Worm (Caenorhabditis elegans) whole organism, mixed stage, embryonic: Measurements from ENCODE around the gene sur-5.

Source experiments
- M03D4.4 ChIP-seq: sonication (generic microtip); optimal IDR thresholded peaks from 2 replicates; lab custom pipeline; 2017; ENCODE audit warnings: mild to moderate bottlenecking, missing genetic modification characterization, missing compliant biosample characterization
- bed-3 ChIP-seq: fragments of 200-800 bp; sonication (Bioruptor generic); optimal IDR thresholded peaks from 3 replicates; lab custom pipeline; 2018; ENCODE audit warnings: mild to moderate bottlenecking, missing genetic modification characterization, moderate library complexity, missing compliant biosample characterization
- blmp-1 ChIP-seq: fragments of 150-350 bp; optimal IDR thresholded peaks from 2 replicates; lab custom pipeline; 2014; ENCODE audit warnings: missing biosample characterization, missing genetic modification characterization
- ceh-39 ChIP-seq: fragments of 150-350 bp; optimal IDR thresholded peaks from 2 replicates; lab custom pipeline; 2014; ENCODE audit warnings: missing biosample characterization, missing genetic modification characterization
- ceh-43 ChIP-seq: fragments of 200-800 bp; sonication (Bioruptor generic); optimal IDR thresholded peaks from 2 replicates; lab custom pipeline; 2018; ENCODE audit warnings: mild to moderate bottlenecking, missing genetic modification characterization, moderate library complexity, missing compliant biosample characterization
- ceh-83 ChIP-seq: fragments of 200-800 bp; sonication (Bioruptor generic); optimal IDR thresholded peaks from 2 replicates; lab custom pipeline; 2018; ENCODE audit warnings: mild to moderate bottlenecking, missing genetic modification characterization, missing compliant biosample characterization
- ces-1 ChIP-seq: fragments of 150-350 bp; optimal IDR thresholded peaks from 2 replicates; lab custom pipeline; 2014; ENCODE audit warnings: missing biosample characterization, missing genetic modification reagents, missing genetic modification characterization
- cnd-1 ChIP-seq: fragments of 200-800 bp; sonication (Bioruptor generic); optimal IDR thresholded peaks from 2 replicates; lab custom pipeline; 2018; ENCODE audit warnings: mild to moderate bottlenecking, missing genetic modification characterization, missing compliant biosample characterization
- drap-1 ChIP-seq: fragments of 200-800 bp; sonication (Bioruptor generic); optimal IDR thresholded peaks from 3 replicates; lab custom pipeline; 2018; ENCODE audit warnings: mild to moderate bottlenecking, missing genetic modification characterization, missing compliant biosample characterization
- elt-1 ChIP-seq: sonication (generic microtip); optimal IDR thresholded peaks from 2 replicates; lab custom pipeline; 2017; ENCODE audit warnings: missing genetic modification characterization, mild to moderate bottlenecking, missing compliant biosample characterization, antibody characterized with exemption, moderate library complexity, borderline replicate concordance; ENCODE audit not compliant: insufficient read depth
- elt-3 ChIP-seq: fragments of 150-350 bp; optimal IDR thresholded peaks from 2 replicates; lab custom pipeline; 2014; ENCODE audit warnings: missing biosample characterization, missing genetic modification characterization
- flh-1 ChIP-seq: fragments of 200-800 bp; sonication (Bioruptor generic); optimal IDR thresholded peaks from 2 replicates; lab custom pipeline; 2018; ENCODE audit warnings: mild to moderate bottlenecking, missing genetic modification characterization, moderate library complexity, missing compliant biosample characterization
- ham-2 ChIP-seq: fragments of 200-800 bp; sonication (Bioruptor generic); optimal IDR thresholded peaks from 2 replicates; lab custom pipeline; 2018; ENCODE audit warnings: mild to moderate bottlenecking, missing genetic modification characterization, missing compliant biosample characterization
- hlh-1 ChIP-seq: fragments of 150-350 bp; optimal IDR thresholded peaks from 2 replicates; lab custom pipeline; 2014; ENCODE audit warnings: missing biosample characterization, missing genetic modification reagents, missing genetic modification characterization
- lin-13 ChIP-seq: fragments of 150-350 bp; optimal IDR thresholded peaks from 2 replicates; lab custom pipeline; 2014; ENCODE audit warnings: missing biosample characterization, missing genetic modification characterization
- lin-32 ChIP-seq: fragments of 200-800 bp; sonication (Bioruptor generic); optimal IDR thresholded peaks from 2 replicates; lab custom pipeline; 2018; ENCODE audit warnings: mild to moderate bottlenecking, missing genetic modification characterization, missing compliant biosample characterization
- lsy-2 ChIP-seq: fragments of 150-350 bp; optimal IDR thresholded peaks from 2 replicates; lab custom pipeline; 2014; ENCODE audit warnings: missing biosample characterization, missing genetic modification characterization
- mab-5 ChIP-seq: fragments of 150-350 bp; optimal IDR thresholded peaks from 2 replicates; lab custom pipeline; 2014; ENCODE audit warnings: missing biosample characterization, missing genetic modification characterization
- mep-1 ChIP-seq: fragments of 150-350 bp; optimal IDR thresholded peaks from 2 replicates; lab custom pipeline; 2017; ENCODE audit warnings: missing biosample characterization, missing genetic modification reagents, missing genetic modification characterization, inconsistent platforms
- mls-2 ChIP-seq: sonication (generic microtip); optimal IDR thresholded peaks from 2 replicates; lab custom pipeline; 2016; ENCODE audit warnings: mild to moderate bottlenecking, missing genetic modification characterization, moderate library complexity, missing compliant biosample characterization
- nhr-12 ChIP-seq: fragments of 150-350 bp; optimal IDR thresholded peaks from 2 replicates; lab custom pipeline; 2014; ENCODE audit warnings: missing biosample characterization, missing genetic modification characterization
- nhr-237 ChIP-seq: fragments of 150-350 bp; optimal IDR thresholded peaks from 2 replicates; lab custom pipeline; 2014; ENCODE audit warnings: missing biosample characterization, missing genetic modification characterization
- nhr-28 ChIP-seq: fragments of 150-350 bp; optimal IDR thresholded peaks from 2 replicates; lab custom pipeline; 2014; ENCODE audit warnings: missing biosample characterization, missing genetic modification characterization
- nhr-76 ChIP-seq: sonication (generic microtip); optimal IDR thresholded peaks from 2 replicates; lab custom pipeline; 2017; ENCODE audit warnings: missing biosample characterization, missing genetic modification characterization
- pha-4 ChIP-seq: fragments of 150-350 bp; optimal IDR thresholded peaks from 2 replicates; lab custom pipeline; 2018; ENCODE audit warnings: missing biosample characterization, missing genetic modification reagents, missing genetic modification characterization
- sem-2 ChIP-seq: fragments of 200-800 bp; sonication (Bioruptor generic); optimal IDR thresholded peaks from 2 replicates; lab custom pipeline; 2018; ENCODE audit warnings: mild to moderate bottlenecking, missing genetic modification characterization, missing compliant biosample characterization
- snpc-4 ChIP-seq: fragments of 150-350 bp; optimal IDR thresholded peaks from 2 replicates; lab custom pipeline; 2014; ENCODE audit warnings: missing biosample characterization, missing genetic modification characterization
- sptf-1 ChIP-seq: sonication (generic microtip); optimal IDR thresholded peaks from 2 replicates; lab custom pipeline; 2017; ENCODE audit warnings: mild to moderate bottlenecking, missing genetic modification characterization, moderate library complexity, missing compliant biosample characterization
- unc-120 ChIP-seq: sonication (generic microtip); optimal IDR thresholded peaks from 2 replicates; lab custom pipeline; 2017; ENCODE audit warnings: missing genetic modification characterization, missing compliant biosample characterization; ENCODE audit not compliant: poor library complexity, severe bottlenecking
- unc-39 ChIP-seq: fragments of 150-350 bp; optimal IDR thresholded peaks from 2 replicates; lab custom pipeline; 2014; ENCODE audit warnings: missing biosample characterization, missing genetic modification characterization
- unc-62 ChIP-seq: fragments of 150-350 bp; optimal IDR thresholded peaks from 2 replicates; lab custom pipeline; 2014; ENCODE audit warnings: missing biosample characterization, missing genetic modification reagents, missing genetic modification characterization
- zip-8 ChIP-seq: fragments of 150-350 bp; optimal IDR thresholded peaks from 2 replicates; lab custom pipeline; 2014; ENCODE audit warnings: missing biosample characterization, missing genetic modification characterization
- ztf-11 ChIP-seq: fragments of 150-350 bp; optimal IDR thresholded peaks from 2 replicates; lab custom pipeline; 2014; ENCODE audit warnings: missing biosample characterization, missing genetic modification characterization

sur-5 gene

DNA sequence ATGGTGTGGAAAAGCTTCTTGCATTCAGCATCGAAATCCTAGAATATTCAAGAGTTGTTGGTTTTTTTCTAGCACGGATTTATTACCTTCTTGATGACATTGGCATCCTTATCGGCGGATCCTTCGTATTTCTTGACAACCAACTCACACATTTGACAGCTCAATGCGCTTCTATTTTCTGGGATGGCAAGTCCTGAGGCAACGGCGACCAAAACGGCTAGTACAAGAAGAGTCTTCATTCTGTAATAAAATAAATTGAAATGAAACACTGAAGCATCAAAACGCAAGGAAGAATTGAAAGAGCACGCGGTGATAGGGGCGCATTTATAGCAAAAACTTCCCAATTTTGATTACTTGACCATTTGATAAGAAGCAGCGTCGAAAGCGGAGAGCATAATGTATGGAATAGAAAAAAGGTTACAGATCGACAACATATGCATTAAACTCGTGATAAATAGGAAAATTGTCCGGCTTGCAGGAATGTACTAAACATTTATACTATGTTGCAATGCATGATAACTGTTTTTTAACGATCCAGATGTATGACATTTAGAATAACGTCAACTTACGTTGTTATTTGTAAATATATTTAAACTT lies 14.8 kb upstream of the sur-5 start, which contains the start of gene spp-5:
spp-5 (minus strand) TSS at position 240 of the 597 bp plus-strand sequence.
- TF ChIP-seq ztf-11 (no peak), elt-1 (no peak), ceh-43 (GFP tag; lab: Kevin White, UChicago) (no peak), lsy-2 (no peak), flh-1 (no peak), blmp-1 (no peak), nhr-28 (tag; lab: Kevin White, UChicago) (no peak), drap-1 (no peak), snpc-4 (tag; lab: Kevin White, UChicago) (no peak), nhr-76 (tag; lab: Kevin White, UChicago) (no peak), mep-1 (tag; lab: Kevin White, UChicago) (no peak), hlh-1 (no peak), sem-2 (GFP tag; lab: Kevin White, UChicago) (no peak), ham-2 (GFP tag; lab: Kevin White, UChicago) (no peak), unc-62 (GFP tag; lab: Kevin White, UChicago) (no peak), ces-1 (no peak)

DNA sequence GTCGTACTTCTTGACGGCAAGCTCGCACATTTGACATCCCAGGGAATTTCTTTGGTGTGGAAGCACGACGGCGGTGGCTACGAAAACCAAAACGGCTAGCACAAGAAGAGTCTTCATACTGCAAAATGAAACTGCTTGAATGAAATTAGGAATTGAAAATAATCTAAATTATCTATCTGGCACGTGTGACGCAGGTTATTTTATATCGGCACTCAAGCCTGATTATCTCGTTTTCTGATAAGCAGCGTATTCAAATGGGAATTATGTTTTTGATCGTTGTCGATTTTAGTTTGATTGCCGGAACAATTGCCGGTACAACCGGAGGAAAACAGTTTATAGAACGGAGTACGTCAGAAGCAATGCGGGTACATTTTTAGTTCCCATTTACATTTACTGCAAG lies 13.3 kb upstream of the sur-5 start, which contains the start of gene spp-4:
spp-4 (minus strand) TSS at position 118 of the 400 bp plus-strand sequence.
- TF ChIP-seq ztf-11 (no peak), blmp-1 (no peak), mep-1 (tag; lab: Kevin White, UChicago) (no peak), flh-1 (no peak), ceh-39 (no peak)
- TF ChIP-seq, all 35 proteins: peak for 0

DNA sequence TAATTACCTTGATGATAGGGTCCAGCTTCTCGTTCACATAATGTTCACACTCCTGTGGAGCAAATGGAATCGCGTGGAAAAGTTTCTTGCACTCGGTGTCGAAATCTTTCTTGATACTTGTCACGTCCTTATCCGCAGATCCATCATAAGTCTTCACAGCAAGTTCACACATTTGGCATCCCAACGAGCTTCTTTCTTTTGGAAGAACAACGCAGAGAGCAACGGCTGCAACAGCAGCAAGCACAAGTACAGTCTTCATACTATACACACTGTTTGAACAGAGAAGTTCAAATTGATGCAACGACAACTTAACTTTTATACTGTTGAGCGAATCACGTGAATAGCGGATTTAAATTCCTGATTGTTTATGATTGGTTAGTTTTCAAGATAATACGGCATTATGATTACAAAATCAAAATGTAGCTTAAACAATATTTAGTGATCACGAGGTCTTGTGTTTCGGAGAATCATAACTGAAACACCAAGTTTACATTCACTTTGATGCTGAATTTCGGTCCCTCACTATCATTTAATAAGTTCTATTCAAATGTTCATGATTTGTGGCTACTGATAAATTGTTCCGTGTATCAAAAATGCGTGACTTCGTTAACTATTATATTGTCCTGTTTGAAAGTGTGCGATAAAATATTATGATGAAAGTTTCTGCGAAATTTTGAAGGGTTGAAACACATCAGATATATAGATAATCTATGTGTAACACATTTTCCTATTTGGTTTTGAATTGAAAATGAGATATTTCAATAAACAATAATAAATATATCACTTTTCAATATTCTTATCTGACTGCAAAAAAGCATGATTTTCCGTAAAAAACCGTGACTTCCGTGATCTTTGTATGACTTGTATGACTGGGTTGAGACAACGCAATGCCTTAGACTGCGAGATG lies 11.4 kb upstream of the sur-5 start, which contains the start of the genes spp-2 and spp-6:
spp-2 (minus strand) TSS at position 334 of the 907 bp plus-strand sequence.
spp-6 (plus strand) TSS at position 857 of the 907 bp plus-strand sequence.
- no peak for TF ChIP-seq M03D4.4 (tag; lab: Kevin White, UChicago)
- no peak for TF ChIP-seq bed-3 (GFP tag; lab: Kevin White, UChicago)
- TF ChIP-seq sptf-1 (tag; lab: Kevin White, UChicago): no peak
- no peak for TF ChIP-seq nhr-28 (tag; lab: Kevin White, UChicago)
- no peak for TF ChIP-seq ceh-43 (GFP tag; lab: Kevin White, UChicago)
- no peak for TF ChIP-seq nhr-76 (tag; lab: Kevin White, UChicago)
- TF ChIP-seq ceh-39: no peak
- TF ChIP-seq elt-1: no peak
- TF ChIP-seq mep-1 (tag; lab: Kevin White, UChicago): no peak
- no peak for TF ChIP-seq ham-2 (GFP tag; lab: Kevin White, UChicago)
- no peak for TF ChIP-seq sem-2 (GFP tag; lab: Kevin White, UChicago)
- no peak for TF ChIP-seq mls-2 (tag; lab: Kevin White, UChicago)

DNA sequence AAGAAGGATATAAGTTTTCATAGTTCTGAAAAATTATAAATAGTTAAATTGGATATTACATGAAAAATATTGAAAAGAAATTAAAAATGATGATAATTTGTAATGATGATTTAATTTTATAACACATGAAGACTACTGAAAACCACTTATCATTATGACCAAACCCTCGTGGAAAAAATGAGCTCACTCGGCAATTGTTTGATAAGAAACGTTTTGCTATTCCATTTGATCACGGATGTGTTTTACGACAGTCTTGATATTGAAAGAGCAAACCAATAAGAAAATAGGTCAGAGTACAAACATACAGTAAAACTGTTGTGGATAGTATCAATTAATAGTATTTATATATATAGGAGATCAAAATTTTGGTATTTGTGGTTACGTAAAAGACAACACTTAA lies 10.0 kb upstream of the sur-5 start, which contains the start of gene spp-3:
spp-3 (minus strand) TSS at position 25 of the 400 bp plus-strand sequence.
- TF ChIP-seq flh-1 (no peak), lin-13 (tag; lab: Kevin White, UChicago) (no peak), snpc-4 (tag; lab: Kevin White, UChicago) (no peak), cnd-1 (no peak), nhr-28 (tag; lab: Kevin White, UChicago) (no peak)

DNA sequence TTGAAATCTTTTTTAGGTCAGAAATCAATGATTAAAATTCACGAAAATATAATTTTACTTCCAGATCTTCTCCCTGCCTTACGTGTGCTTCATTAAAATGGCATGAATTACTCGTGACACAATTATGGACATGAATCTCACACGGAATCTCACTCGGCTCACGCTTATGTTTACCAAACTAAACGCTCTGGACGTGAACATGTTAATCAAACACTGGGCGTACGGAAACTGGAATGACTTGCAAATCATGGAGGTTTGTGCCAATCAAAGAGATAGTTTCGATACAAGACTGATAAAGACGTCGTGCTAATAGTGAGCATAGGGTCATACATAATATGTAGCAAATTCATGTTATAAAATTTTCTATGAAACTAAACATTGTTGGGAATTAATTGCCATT lies 9.2 kb upstream of the sur-5 start:
- TF ChIP-seq mab-5 (tag; lab: Kevin White, UChicago): no peak
- TF ChIP-seq ceh-43 (GFP tag; lab: Kevin White, UChicago): no peak

DNA sequence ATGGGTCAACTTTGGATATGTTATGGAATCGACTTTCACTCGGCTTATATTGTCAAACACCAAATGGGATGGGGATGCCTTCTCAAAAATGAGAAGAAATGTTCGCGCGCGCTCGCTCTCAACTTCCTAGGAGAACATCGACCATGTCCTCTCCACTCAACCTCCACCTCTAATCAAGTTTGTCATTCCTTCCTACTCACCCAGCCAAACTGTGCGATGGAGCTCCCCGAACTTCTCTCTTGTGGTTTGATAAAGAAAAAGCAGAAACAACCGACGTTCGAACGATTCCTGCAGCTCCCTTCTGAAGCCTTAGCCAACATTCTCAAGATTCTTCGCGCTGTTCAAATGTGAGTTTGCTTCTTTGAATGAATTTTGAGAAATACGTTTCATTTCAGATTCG lies 7.9 kb upstream of the sur-5 start:
- TF ChIP-seq cnd-1 (no peak), pha-4 (tag; lab: Kevin White, UChicago) (no peak), ceh-43 (GFP tag; lab: Kevin White, UChicago) (no peak), hlh-1 (no peak), unc-39 (tag; lab: Kevin White, UChicago) (no peak), elt-3 (tag; lab: Kevin White, UChicago) (no peak), sptf-1 (tag; lab: Kevin White, UChicago) (no peak), zip-8 (tag; lab: Kevin White, UChicago) (no peak), elt-1 (no peak), unc-120 (tag; lab: Kevin White, UChicago) (no peak), nhr-76 (tag; lab: Kevin White, UChicago) (no peak), M03D4.4 (tag; lab: Kevin White, UChicago) (no peak), mep-1 (tag; lab: Kevin White, UChicago) (no peak), nhr-12 (tag; lab: Kevin White, UChicago) (no peak), ham-2 (GFP tag; lab: Kevin White, UChicago) (no peak), lin-13 (tag; lab: Kevin White, UChicago) (no peak), lin-32 (GFP tag; lab: Kevin White, UChicago) (no peak), flh-1 (no peak), ceh-83 (GFP tag; lab: Kevin White, UChicago) (no peak), nhr-237 (tag; lab: Kevin White, UChicago) (no peak)
